Worm (Caenorhabditis elegans) whole organism, L3 larva: ENCODE results near the gene T28F12.1.

Experiments
- R02D3.7 ChIP-seq: fragments of 150-350 bp; optimal IDR thresholded peaks from 2 replicates; lab custom pipeline; 2014; ENCODE audit warnings: missing biosample characterization, missing genetic modification characterization
- ZK546.5 ChIP-seq: sonication (generic microtip); optimal IDR thresholded peaks from 2 replicates; lab custom pipeline; 2017; ENCODE audit warnings: missing biosample characterization, missing genetic modification characterization
- ama-1 ChIP-seq: fragments of 150-350 bp; optimal IDR thresholded peaks from 2 replicates; lab custom pipeline; 2018
- ceh-82 ChIP-seq: fragments of 150-350 bp; optimal IDR thresholded peaks from 2 replicates; lab custom pipeline; 2014; ENCODE audit warnings: missing biosample characterization, missing genetic modification characterization
- egl-27 ChIP-seq: sonication (generic microtip); optimal IDR thresholded peaks from 4 replicates; lab custom pipeline; 2017; ENCODE audit warnings: missing biosample characterization, missing genetic modification reagents, missing genetic modification characterization
- fkh-10 ChIP-seq: sonication (generic microtip); optimal IDR thresholded peaks from 2 replicates; lab custom pipeline; 2017; ENCODE audit warnings: missing biosample characterization, missing genetic modification reagents, missing genetic modification characterization
- fos-1 ChIP-seq: fragments of 150-350 bp; optimal IDR thresholded peaks from 2 replicates; lab custom pipeline; 2014; ENCODE audit warnings: missing biosample characterization, missing genetic modification characterization
- nhr-11 ChIP-seq: fragments of 150-350 bp; optimal IDR thresholded peaks from 2 replicates; lab custom pipeline; 2014; ENCODE audit warnings: missing biosample characterization, missing genetic modification characterization
- nhr-237 ChIP-seq: fragments of 150-350 bp; optimal IDR thresholded peaks from 2 replicates; lab custom pipeline; 2014; ENCODE audit warnings: missing biosample characterization, missing genetic modification characterization
- snpc-4 ChIP-seq: fragments of 150-350 bp; optimal IDR thresholded peaks from 2 replicates; lab custom pipeline; 2014; ENCODE audit warnings: missing biosample characterization, missing genetic modification characterization
- unc-39 ChIP-seq: sonication (generic microtip); optimal IDR thresholded peaks from 4 replicates; lab custom pipeline; 2017; ENCODE audit warnings: missing biosample characterization, missing genetic modification characterization
- ztf-11 ChIP-seq: fragments of 150-350 bp; optimal IDR thresholded peaks from 2 replicates; lab custom pipeline; 2014; ENCODE audit warnings: missing biosample characterization, missing genetic modification characterization

DNA sequence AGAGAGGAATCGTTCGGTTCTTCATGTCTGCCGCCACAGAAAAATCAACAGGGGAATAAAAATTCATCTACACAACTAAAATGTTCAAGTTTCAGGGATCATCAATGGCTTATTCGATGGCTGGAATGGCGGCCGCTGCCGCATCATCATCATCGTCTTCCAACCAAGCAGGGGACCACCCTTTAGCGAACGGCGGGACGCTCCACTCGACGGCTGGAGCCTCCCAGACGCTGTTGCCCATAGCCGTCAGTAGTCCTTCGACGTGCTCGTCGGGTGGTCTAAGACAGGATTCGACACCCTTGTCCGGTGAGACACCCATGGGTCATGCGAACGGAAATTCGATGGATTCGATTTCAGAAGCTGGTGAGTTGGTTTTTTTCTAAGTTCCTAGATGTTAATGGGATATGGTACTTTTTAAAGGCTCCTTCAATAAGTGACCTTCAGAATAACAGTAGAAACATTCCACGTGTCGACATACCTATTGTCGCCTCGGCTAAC lies 8.9 kb upstream of the T28F12.1 start:
- TF ChIP-seq fos-1 (tag; lab: Kevin White, UChicago) (no peak), ZK546.5 (no peak), snpc-4 (tag; lab: Kevin White, UChicago) (no peak), ama-1 (lab: Kevin White, UChicago) (no peak), unc-39 (tag; lab: Kevin White, UChicago) (no peak), nhr-11 (tag; lab: Kevin White, UChicago) (no peak), egl-27 (tag; lab: Kevin White, UChicago) (no peak), nhr-237 (tag; lab: Kevin White, UChicago) (no peak), R02D3.7 (tag; lab: Kevin White, UChicago) (no peak), ztf-11 (no peak), ceh-82 (tag; lab: Kevin White, UChicago) (no peak), fkh-10 (no peak)
